Fruit fly (Drosophila melanogaster) whole organism, embryonic: ENCODE data around the gene CG7492.
A peak's percentile ranks its signal among the peaks of the same experiment; 100 is the strongest.

Experiments used
- Aef1 ChIP-seq: fragments of 200-800 bp; sonication (Bioruptor generic); IDR thresholded peaks from 3 replicates; pipeline ENCODE4 v1.3.6; 2022; ENCODE audit warnings: missing biosample characterization, missing genetic modification characterization
- Atf3 ChIP-seq: fragments of 200-800 bp; sonication (Bioruptor generic); optimal IDR thresholded peaks from 3 replicates; lab custom pipeline; 2016; ENCODE audit warnings: missing biosample characterization, missing genetic modification characterization
- B-H1 ChIP-seq: fragments of 200-800 bp; sonication (Bioruptor generic); IDR thresholded peaks from 3 replicates; pipeline ENCODE4 v1.3.6; 2022; ENCODE audit warnings: missing biosample characterization, missing genetic modification characterization
- C15 ChIP-seq: fragments of 200-800 bp; sonication (Bioruptor generic); IDR thresholded peaks from 3 replicates; pipeline ENCODE4 v1.3.6; 2022; ENCODE audit warnings: missing biosample characterization, missing genetic modification characterization
- CG10209 ChIP-seq: fragments of 200-800 bp; sonication (Bioruptor generic); optimal IDR thresholded peaks from 3 replicates; lab custom pipeline; 2017; ENCODE audit warnings: missing biosample characterization, mild to moderate bottlenecking, missing genetic modification characterization, missing genetic modification reagents
- CG10366 ChIP-seq: fragments of 200-800 bp; sonication (Bioruptor generic); IDR thresholded peaks from 2 replicates; pipeline ENCODE4 v1.3.6; 2022; ENCODE audit warnings: missing biosample characterization, missing genetic modification characterization
- CG10565 ChIP-seq: fragments of 200-800 bp; sonication (Bioruptor generic); optimal IDR thresholded peaks from 3 replicates; lab custom pipeline; 2016; ENCODE audit warnings: missing biosample characterization, mild to moderate bottlenecking, missing genetic modification characterization
- CG10654 ChIP-seq: fragments of 200-800 bp; sonication (Bioruptor generic); optimal IDR thresholded peaks from 2 replicates; lab custom pipeline; 2016; ENCODE audit warnings: missing biosample characterization, missing genetic modification characterization
- CG11504 ChIP-seq: fragments of 200-800 bp; sonication (Bioruptor generic); optimal IDR thresholded peaks from 3 replicates; lab custom pipeline; 2019; ENCODE audit warnings: missing biosample characterization, mild to moderate bottlenecking, missing genetic modification characterization, moderate library complexity
- CG11696 ChIP-seq: fragments of 200-800 bp; sonication (Bioruptor generic); IDR thresholded peaks from 2 replicates; pipeline ENCODE4 v1.3.6; 2022; ENCODE audit warnings: missing biosample characterization, missing genetic modification characterization
- CG13296 ChIP-seq: fragments of 200-800 bp; sonication (Bioruptor generic); optimal IDR thresholded peaks from 3 replicates; lab custom pipeline; 2018; ENCODE audit warnings: missing biosample characterization, mild to moderate bottlenecking, missing genetic modification characterization
- CG15073 ChIP-seq: fragments of 200-800 bp; sonication (Bioruptor generic); optimal IDR thresholded peaks from 2 replicates; lab custom pipeline; 2016; ENCODE audit warnings: missing biosample characterization, missing genetic modification characterization
- CG15696 ChIP-seq: fragments of 200-800 bp; sonication (Bioruptor generic); optimal IDR thresholded peaks from 2 replicates; lab custom pipeline; 2019; ENCODE audit warnings: missing biosample characterization, mild to moderate bottlenecking, missing genetic modification characterization, moderate library complexity
- CG16779 ChIP-seq: fragments of 200-800 bp; sonication (Bioruptor generic); IDR thresholded peaks from 2 replicates; pipeline ENCODE4 v1.3.6; 2022; ENCODE audit warnings: missing biosample characterization, missing genetic modification characterization
- CG17359 ChIP-seq: fragments of 200-800 bp; sonication (Bioruptor generic); optimal IDR thresholded peaks from 3 replicates; lab custom pipeline; 2018; ENCODE audit warnings: missing biosample characterization, mild to moderate bottlenecking, missing genetic modification characterization, moderate library complexity
- CG17361 ChIP-seq: fragments of 200-800 bp; sonication (Bioruptor generic); IDR thresholded peaks from 3 replicates; pipeline ENCODE4 v1.3.6; 2022; ENCODE audit warnings: missing biosample characterization, missing genetic modification characterization
- CG17385 ChIP-seq: fragments of 200-800 bp; sonication (Bioruptor generic); optimal IDR thresholded peaks from 3 replicates; lab custom pipeline; 2018; ENCODE audit warnings: missing biosample characterization, mild to moderate bottlenecking, missing genetic modification characterization
- CG1792 ChIP-seq: fragments of 200-800 bp; sonication (Bioruptor generic); optimal IDR thresholded peaks from 2 replicates; lab custom pipeline; 2016; ENCODE audit warnings: missing biosample characterization, missing genetic modification characterization
- CG18011 ChIP-seq: fragments of 200-800 bp; sonication (Bioruptor generic); optimal IDR thresholded peaks from 2 replicates; lab custom pipeline; 2017; ENCODE audit warnings: missing biosample characterization, missing genetic modification characterization, mild to moderate bottlenecking, moderate library complexity, missing genotype
- CG4282 ChIP-seq: fragments of 200-800 bp; sonication (Bioruptor generic); optimal IDR thresholded peaks from 2 replicates; lab custom pipeline; 2016; ENCODE audit warnings: missing biosample characterization, missing genetic modification characterization
- CG6791 ChIP-seq: fragments of 200-800 bp; sonication (Bioruptor generic); IDR thresholded peaks from 3 replicates; pipeline ENCODE4 v1.3.6; 2022; ENCODE audit warnings: missing biosample characterization, missing genetic modification characterization; ENCODE audit not compliant: partially characterized antibody
- CG7786 ChIP-seq: fragments of 200-800 bp; sonication (Bioruptor generic); optimal IDR thresholded peaks from 2 replicates; lab custom pipeline; 2016; ENCODE audit warnings: missing biosample characterization, missing genetic modification characterization
- CG7928 ChIP-seq: fragments of 200-800 bp; sonication (Bioruptor generic); optimal IDR thresholded peaks from 2 replicates; lab custom pipeline; 2017; ENCODE audit warnings: missing biosample characterization, mild to moderate bottlenecking, missing genetic modification characterization
- CG8388 ChIP-seq: fragments of 200-800 bp; sonication (Bioruptor generic); optimal IDR thresholded peaks from 2 replicates; lab custom pipeline; 2019; ENCODE audit warnings: missing biosample characterization, mild to moderate bottlenecking, missing genetic modification characterization, moderate library complexity
- CHES-1-like ChIP-seq: fragments of 200-800 bp; sonication (Bioruptor generic); optimal IDR thresholded peaks from 2 replicates; lab custom pipeline; 2016; ENCODE audit warnings: missing biosample characterization, missing genetic modification characterization
- Dek ChIP-seq: fragments of 200-800 bp; sonication (Bioruptor generic); optimal IDR thresholded peaks from 3 replicates; lab custom pipeline; 2019; ENCODE audit warnings: missing biosample characterization, mild to moderate bottlenecking, missing genetic modification characterization, moderate library complexity
- Drgx ChIP-seq: fragments of 200-800 bp; sonication (Bioruptor generic); IDR thresholded peaks from 2 replicates; pipeline ENCODE4 v1.3.6; 2022; ENCODE audit warnings: missing biosample characterization, missing genetic modification characterization
- Elba2 ChIP-seq: fragments of 200-800 bp; sonication (Bioruptor generic); optimal IDR thresholded peaks from 3 replicates; lab custom pipeline; 2016; ENCODE audit warnings: missing biosample characterization, missing genetic modification characterization
- GATAe ChIP-seq: fragments of 200-800 bp; sonication (Bioruptor generic); conservative IDR thresholded peaks from 2 replicates; pipeline ENCODE4 v1.3.6; 2022; ENCODE audit warnings: missing biosample characterization, missing genetic modification characterization
- Hr3 ChIP-seq: fragments of 200-800 bp; sonication (Bioruptor generic); optimal IDR thresholded peaks from 3 replicates; lab custom pipeline; 2016; ENCODE audit warnings: missing biosample characterization, missing genetic modification characterization
- Hr39 ChIP-seq: fragments of >200 bp; optimal IDR thresholded peaks from 2 replicates; lab custom pipeline; 2017
- Hsf ChIP-seq: fragments of 200-800 bp; sonication (Bioruptor generic); optimal IDR thresholded peaks from 3 replicates; lab custom pipeline; 2016; ENCODE audit warnings: missing biosample characterization, missing genetic modification characterization
- NK7.1 ChIP-seq: fragments of 200-800 bp; sonication (Bioruptor generic); optimal IDR thresholded peaks from 3 replicates; lab custom pipeline; 2016; ENCODE audit warnings: missing biosample characterization, missing genetic modification characterization
- Oli ChIP-seq: fragments of 200-800 bp; sonication (Bioruptor generic); optimal IDR thresholded peaks from 2 replicates; lab custom pipeline; 2018; ENCODE audit warnings: missing biosample characterization, mild to moderate bottlenecking, missing genetic modification characterization, moderate library complexity
- Scr ChIP-seq: fragments of 200-800 bp; sonication (Bioruptor generic); IDR thresholded peaks from 2 replicates; pipeline ENCODE4 v1.3.6; 2022; ENCODE audit warnings: missing biosample characterization, missing genetic modification characterization; ENCODE audit not compliant: partially characterized antibody
- Taf1 ChIP-seq: fragments of 200-800 bp; sonication (Bioruptor generic); IDR thresholded peaks from 2 replicates; pipeline ENCODE4 v1.3.6; 2022; ENCODE audit warnings: missing biosample characterization, missing genetic modification characterization
- aop ChIP-seq: fragments of 200-800 bp; sonication (Bioruptor generic); IDR thresholded peaks from 2 replicates; pipeline ENCODE4 v1.3.6; 2022; ENCODE audit warnings: missing biosample characterization, missing genetic modification characterization
- ara ChIP-seq: fragments of 200-800 bp; sonication (Bioruptor generic); IDR thresholded peaks from 2 replicates; pipeline ENCODE4 v1.3.6; 2022; ENCODE audit warnings: missing biosample characterization, missing genetic modification characterization
- cad ChIP-seq: fragments of >200 bp; optimal IDR thresholded peaks from 2 replicates; lab custom pipeline; 2017; ENCODE audit warnings: missing biosample characterization, missing genetic modification characterization
- fd102C ChIP-seq: fragments of 200-800 bp; sonication (Bioruptor generic); optimal IDR thresholded peaks from 2 replicates; lab custom pipeline; 2018; ENCODE audit warnings: missing biosample characterization, mild to moderate bottlenecking, missing genetic modification characterization, moderate library complexity
- fu2 ChIP-seq: fragments of 200-800 bp; sonication (Bioruptor generic); optimal IDR thresholded peaks from 2 replicates; lab custom pipeline; 2016; ENCODE audit warnings: missing biosample characterization, missing genetic modification characterization
- gcm2 ChIP-seq: fragments of 200-800 bp; sonication (Bioruptor generic); optimal IDR thresholded peaks from 2 replicates; lab custom pipeline; 2016; ENCODE audit warnings: missing biosample characterization, missing genetic modification characterization
- lilli ChIP-seq: fragments of 200-800 bp; sonication (Bioruptor generic); optimal IDR thresholded peaks from 3 replicates; lab custom pipeline; 2016; ENCODE audit warnings: missing biosample characterization, missing genetic modification characterization
- mirr ChIP-seq: fragments of 200-800 bp; sonication (Bioruptor generic); optimal IDR thresholded peaks from 3 replicates; lab custom pipeline; 2018; ENCODE audit warnings: missing biosample characterization, mild to moderate bottlenecking, missing genetic modification characterization
- onecut ChIP-seq: fragments of 200-800 bp; sonication (Bioruptor generic); IDR thresholded peaks from 2 replicates; pipeline ENCODE4 v1.3.6; 2022; ENCODE audit warnings: missing biosample characterization, missing genetic modification characterization
- otp ChIP-seq: fragments of 200-800 bp; sonication (Bioruptor generic); IDR thresholded peaks from 3 replicates; pipeline ENCODE4, ENCODE4 v1.3.6; 2022; ENCODE audit warnings: missing biosample characterization, missing genetic modification characterization
- phol ChIP-seq: fragments of 200-800 bp; sonication (Bioruptor generic); optimal IDR thresholded peaks from 3 replicates; lab custom pipeline; 2018; ENCODE audit warnings: missing biosample characterization, mild to moderate bottlenecking, missing genetic modification characterization, moderate library complexity
- prd ChIP-seq, 3 experiments: fragments of >200 bp in 2 of 3; fragments of 200-800 bp in 1 of 3; sonication (Bioruptor generic) in 1 of 3; optimal IDR thresholded peaks in 2 of 3; IDR thresholded peaks in 1 of 3; 2 replicates in 2 of 3; 3 replicates in 1 of 3; pipeline versions ENCODE4 v1.3.6 to Lab custom; 2017 to 2022; ENCODE audit warnings: missing biosample characterization in 1 of 3, missing genetic modification characterization in 1 of 3
- sens ChIP-seq: fragments of 200-800 bp; sonication (Bioruptor generic); peaks from one replicate; lab custom pipeline; 2016; ENCODE audit warnings: missing biosample characterization, missing genetic modification characterization
- sna ChIP-seq: fragments of 200-800 bp; sonication (Bioruptor generic); IDR thresholded peaks from 2 replicates; pipeline ENCODE4 v1.3.6; 2022; ENCODE audit warnings: missing biosample characterization, missing genetic modification characterization; ENCODE audit not compliant: partially characterized antibody
- tio ChIP-seq: fragments of 200-800 bp; sonication (Bioruptor generic); optimal IDR thresholded peaks from 2 replicates; lab custom pipeline; 2017; ENCODE audit warnings: missing biosample characterization, missing genetic modification characterization, inconsistent platforms
- vvl ChIP-seq: fragments of 200-800 bp; sonication (Bioruptor generic); IDR thresholded peaks from 2 replicates; pipeline ENCODE4 v1.3.6; 2022; ENCODE audit warnings: missing biosample characterization, missing genetic modification characterization
- zen ChIP-seq: fragments of 200-800 bp; sonication (Bioruptor generic); optimal IDR thresholded peaks from 3 replicates; lab custom pipeline; 2018; ENCODE audit warnings: missing biosample characterization, mild to moderate bottlenecking, missing genetic modification characterization, moderate library complexity

The CG7492 gene

dm6 chr3L:7614226-7614625, 40.3 kb downstream of the CG7492 start (continued):
- TF ChIP-seq vvl (GFP tag; lab: Robert Waterston, UW), result 0 out of 2 replicates have a peak, but pooled peaks have one; percentile 37
- TF ChIP-seq CG10209 (GFP tag; lab: Kevin White, UChicago), result peak; percentile 11
- peak; percentile 47 for TF ChIP-seq CG10366 (GFP tag; lab: Robert Waterston, UW)
- TF ChIP-seq CG8388, result peak; percentile 28
- peak; percentile 34 for TF ChIP-seq Hsf (GFP tag; lab: Kevin White, UChicago)
- peak; percentile 43 for TF ChIP-seq CG17359
- no peak for TF ChIP-seq CG4282 (GFP tag; lab: Kevin White, UChicago)
- TF ChIP-seq GATAe (GFP tag; lab: Robert Waterston, UW), result no peak
- no peak for TF ChIP-seq CG13296 (GFP tag; lab: Kevin White, UChicago)
- TF ChIP-seq CG17385 (GFP tag; lab: Kevin White, UChicago), result peak; percentile 25
- TF ChIP-seq tio (GFP tag; lab: Kevin White, UChicago), result peak; percentile 27
- no peak for TF ChIP-seq CG6791 (GFP tag; lab: Robert Waterston, UW)
- no peak for TF ChIP-seq Taf1
- no peak for TF ChIP-seq Hr39
- 0 out of 3 replicates have a peak, but pooled peaks have one; percentile 26 for TF ChIP-seq CG17361
- TF ChIP-seq CG11696 (GFP tag; lab: Robert Waterston, UW), result no peak
- no peak for TF ChIP-seq prd (optimal IDR thresholded peaks at IDR 0.05; lab: Kevin White, UChicago)
- TF ChIP-seq prd (GFP tag; IDR thresholded peaks at IDR 0.05; lab: Robert Waterston, UW), result peak; percentile 65; the same call in 2 of the 3 replicates
- peak; percentile 27 for TF ChIP-seq CG7786 (GFP tag; lab: Kevin White, UChicago)
- no peak for TF ChIP-seq C15 (GFP tag; lab: Robert Waterston, UW)
- no peak for TF ChIP-seq Elba2
- no peak for TF ChIP-seq B-H1
- no peak for TF ChIP-seq aop (GFP tag; lab: Robert Waterston, UW)
- peak; percentile 56 for TF ChIP-seq phol (tag; lab: Kevin White, UChicago)
- TF ChIP-seq ara, result 0 out of 2 replicates have a peak, but pooled peaks have one; percentile 25
- 0 out of 3 replicates have a peak, but pooled peaks have one; percentile 14 for TF ChIP-seq otp
- TF ChIP-seq CG10654 (GFP tag; lab: Kevin White, UChicago), result peak; percentile 27
- TF ChIP-seq Hr3, result peak; percentile 26
- 0 out of 3 replicates have a peak, but pooled peaks have one; percentile 19 for TF ChIP-seq Aef1

dm6 chr3L:7611229-7611628, 43.3 kb downstream of the CG7492 start:
- TF ChIP-seq CG11504 (peak; percentile 27), zen (tag; lab: Kevin White, UChicago) (no peak), CG7928 (GFP tag; lab: Kevin White, UChicago) (no peak), phol (tag; lab: Kevin White, UChicago) (peak; percentile 18), CG10565 (GFP tag; lab: Kevin White, UChicago) (no peak), sens (GFP tag; lab: Kevin White, UChicago) (peak; percentile 7), gcm2 (GFP tag; lab: Kevin White, UChicago) (no peak), sna (GFP tag; lab: Robert Waterston, UW) (no peak), fu2 (no peak), Dek (tag; lab: Kevin White, UChicago) (no peak), CG16779 (GFP tag; lab: Robert Waterston, UW) (no peak), CG1792 (GFP tag; lab: Kevin White, UChicago) (no peak), CG15696 (tag; lab: Kevin White, UChicago) (no peak), Scr (GFP tag; lab: Robert Waterston, UW) (no peak), Drgx (GFP tag; lab: Robert Waterston, UW) (peak; percentile 88), Atf3 (GFP tag; lab: Kevin White, UChicago) (no peak), cad (GFP tag; lab: Kevin White, UChicago) (no peak), lilli (no peak), onecut (no peak), CG18011 (GFP tag; lab: Kevin White, UChicago) (no peak), mirr (GFP tag; lab: Kevin White, UChicago) (no peak), CG15073 (no peak), NK7.1 (GFP tag; lab: Kevin White, UChicago) (no peak), fd102C (no peak), Oli (peak; percentile 13), CHES-1-like (GFP tag; lab: Kevin White, UChicago) (no peak)
